Fruit fly (Drosophila melanogaster) whole organism, embryonic: ENCODE measurements around the gene CG15141.

Experiments used
- Bdp1 ChIP-seq: fragments of 200-800 bp; sonication (Bioruptor generic); optimal IDR thresholded peaks from 3 replicates; lab custom pipeline; 2016; ENCODE audit warnings: missing biosample characterization, missing genetic modification characterization
- Blimp-1 ChIP-seq: fragments of 200-800 bp; sonication (Bioruptor generic); optimal IDR thresholded peaks from 3 replicates; lab custom pipeline; 2018; ENCODE audit warnings: missing biosample characterization, missing genetic modification characterization, mild to moderate bottlenecking, moderate library complexity, missing genetic modification reagents
- CG10431 ChIP-seq: fragments of 200-800 bp; sonication (Bioruptor generic); optimal IDR thresholded peaks from 3 replicates; lab custom pipeline; 2018; ENCODE audit warnings: missing biosample characterization, mild to moderate bottlenecking, missing genetic modification characterization
- CG10565 ChIP-seq: fragments of 200-800 bp; sonication (Bioruptor generic); optimal IDR thresholded peaks from 3 replicates; lab custom pipeline; 2016; ENCODE audit warnings: missing biosample characterization, mild to moderate bottlenecking, missing genetic modification characterization
- CG10979 ChIP-seq: fragments of 200-800 bp; sonication (Bioruptor generic); optimal IDR thresholded peaks from 2 replicates; lab custom pipeline; 2018; ENCODE audit warnings: missing biosample characterization, mild to moderate bottlenecking, missing genetic modification characterization, moderate library complexity
- CG11093 ChIP-seq: fragments of 200-800 bp; sonication (Bioruptor generic); IDR thresholded peaks from 3 replicates; pipeline ENCODE4 v1.3.6; 2022; ENCODE audit warnings: missing biosample characterization, missing genetic modification characterization
- CG12236 ChIP-seq: fragments of 200-800 bp; sonication (Bioruptor generic); optimal IDR thresholded peaks from 2 replicates; lab custom pipeline; 2016; ENCODE audit warnings: missing biosample characterization, missing genetic modification characterization
- CG2116 ChIP-seq: fragments of 200-800 bp; sonication (Bioruptor generic); optimal IDR thresholded peaks from 3 replicates; lab custom pipeline; 2018; ENCODE audit warnings: missing biosample characterization, mild to moderate bottlenecking, missing genetic modification characterization
- CG2199 ChIP-seq: fragments of 200-800 bp; sonication (Bioruptor generic); IDR thresholded peaks from 3 replicates; pipeline ENCODE4 v1.3.6; 2022; ENCODE audit warnings: missing biosample characterization, missing genetic modification characterization
- CG31388 ChIP-seq: fragments of 200-800 bp; sonication (Bioruptor generic); optimal IDR thresholded peaks from 2 replicates; lab custom pipeline; 2016; ENCODE audit warnings: missing biosample characterization, missing genetic modification characterization
- CG32767 ChIP-seq: fragments of 200-800 bp; sonication (Bioruptor generic); IDR thresholded peaks from 2 replicates; pipeline ENCODE4 v1.3.6; 2022; ENCODE audit warnings: missing biosample characterization, missing genetic modification characterization
- CG42726 ChIP-seq: fragments of 200-800 bp; sonication (Bioruptor generic); IDR thresholded peaks from 2 replicates; pipeline ENCODE4 v1.3.6; 2022; ENCODE audit warnings: missing biosample characterization, missing genetic modification characterization; ENCODE audit not compliant: partially characterized antibody
- CG4282 ChIP-seq: fragments of 200-800 bp; sonication (Bioruptor generic); optimal IDR thresholded peaks from 2 replicates; lab custom pipeline; 2016; ENCODE audit warnings: missing biosample characterization, missing genetic modification characterization
- CG4360 ChIP-seq: fragments of 200-800 bp; sonication (Bioruptor generic); IDR thresholded peaks from 2 replicates; pipeline ENCODE4 v1.3.6; 2022; ENCODE audit warnings: missing biosample characterization, missing genetic modification characterization
- CG4404 ChIP-seq: fragments of 200-800 bp; sonication (Bioruptor generic); IDR thresholded peaks from 2 replicates; pipeline ENCODE4 v1.3.6; 2022; ENCODE audit warnings: missing biosample characterization, missing genetic modification characterization
- CG4617 ChIP-seq: fragments of 200-800 bp; sonication (Bioruptor generic); optimal IDR thresholded peaks from 3 replicates; lab custom pipeline; 2016; ENCODE audit warnings: missing biosample characterization, missing genetic modification characterization, borderline replicate concordance
- CG6175 ChIP-seq: fragments of 200-800 bp; sonication (Bioruptor generic); IDR thresholded peaks from 3 replicates; pipeline ENCODE4 v1.3.6; 2022; ENCODE audit warnings: missing biosample characterization, missing genetic modification characterization
- CG7987 ChIP-seq: fragments of 200-800 bp; sonication (Bioruptor generic); optimal IDR thresholded peaks from 2 replicates; lab custom pipeline; 2018; ENCODE audit warnings: missing biosample characterization, mild to moderate bottlenecking, missing genetic modification characterization, moderate library complexity
- CG8290 ChIP-seq, 3 experiments: fragments of 200-800 bp; sonication (Bioruptor generic); optimal IDR thresholded peaks; 2 replicates each; lab custom pipeline; 2016 to 2019; ENCODE audit warnings: missing biosample characterization in 3 of 3, missing genetic modification characterization in 3 of 3, mild to moderate bottlenecking in 2 of 3, moderate library complexity in 1 of 3
- CG9437 ChIP-seq: fragments of 200-800 bp; sonication (Bioruptor generic); optimal IDR thresholded peaks from 2 replicates; lab custom pipeline; 2018; ENCODE audit warnings: missing biosample characterization, mild to moderate bottlenecking, missing genetic modification characterization
- CG9817 ChIP-seq: fragments of 200-800 bp; sonication (Bioruptor generic); optimal IDR thresholded peaks from 2 replicates; lab custom pipeline; 2018; ENCODE audit warnings: missing biosample characterization, mild to moderate bottlenecking, missing genetic modification characterization, moderate library complexity
- Dad ChIP-seq: fragments of 200-800 bp; sonication (Bioruptor generic); optimal IDR thresholded peaks from 3 replicates; lab custom pipeline; 2016; ENCODE audit warnings: missing biosample characterization, missing genetic modification characterization
- Drgx ChIP-seq: fragments of 200-800 bp; sonication (Bioruptor generic); IDR thresholded peaks from 2 replicates; pipeline ENCODE4 v1.3.6; 2022; ENCODE audit warnings: missing biosample characterization, missing genetic modification characterization
- Gug ChIP-seq: fragments of 200-800 bp; sonication (Bioruptor generic); IDR thresholded peaks from 4 replicates; pipeline ENCODE4 v1.3.6; 2022; ENCODE audit warnings: missing biosample characterization, missing genetic modification characterization
- Hand ChIP-seq: fragments of 200-800 bp; sonication (Bioruptor generic); optimal IDR thresholded peaks from 2 replicates; lab custom pipeline; 2017; ENCODE audit warnings: mild to moderate bottlenecking, missing biosample characterization, missing genetic modification reagents, missing genetic modification characterization
- Mes4 ChIP-seq: fragments of 200-800 bp; sonication (Bioruptor generic); optimal IDR thresholded peaks from 2 replicates; lab custom pipeline; 2016; ENCODE audit warnings: missing biosample characterization, missing genetic modification characterization
- NC2α ChIP-seq: fragments of 200-800 bp; sonication (Bioruptor generic); optimal IDR thresholded peaks from 2 replicates; lab custom pipeline; 2016; ENCODE audit warnings: missing biosample characterization, missing genetic modification characterization
- Optix ChIP-seq: fragments of 200-800 bp; sonication (Bioruptor generic); IDR thresholded peaks from 3 replicates; pipeline ENCODE4 v1.3.6; 2022; ENCODE audit warnings: missing biosample characterization, missing genetic modification characterization
- Pdp1 ChIP-seq, 2 experiments: fragments of 200-800 bp; sonication (Bioruptor generic); optimal IDR thresholded peaks; 3 replicates each; lab custom pipeline; 2016; ENCODE audit warnings: missing biosample characterization in 2 of 2, missing genetic modification characterization in 2 of 2, mild to moderate bottlenecking in 1 of 2, moderate library complexity in 1 of 2
- Trl ChIP-seq, 3 experiments: fragments of >200 bp in 2 of 3; fragments of 200-800 bp in 1 of 3; sonication (Bioruptor generic) in 1 of 3; optimal IDR thresholded peaks; 2 replicates in 1 of 3; 3 replicates in 2 of 3; lab custom pipeline; 2016 to 2017; ENCODE audit warnings: missing biosample characterization in 1 of 3, missing genetic modification characterization in 1 of 3
- ap ChIP-seq: fragments of 200-800 bp; sonication (Bioruptor generic); IDR thresholded peaks from 2 replicates; pipeline ENCODE4 v1.3.6; 2022; ENCODE audit warnings: missing biosample characterization, missing genetic modification characterization
- ase ChIP-seq: fragments of 200-800 bp; sonication (Bioruptor generic); IDR thresholded peaks from 3 replicates; pipeline ENCODE4 v1.3.6; 2022; ENCODE audit warnings: missing biosample characterization, missing genetic modification characterization
- crp ChIP-seq, 2 experiments: fragments of 200-800 bp; sonication (Bioruptor generic); optimal IDR thresholded peaks; 2 replicates in 1 of 2; 3 replicates in 1 of 2; lab custom pipeline; 2017; ENCODE audit warnings: missing biosample characterization in 2 of 2, missing genetic modification characterization in 2 of 2, mild to moderate bottlenecking in 1 of 2, moderate library complexity in 1 of 2
- dysf ChIP-seq: fragments of 200-800 bp; sonication (Bioruptor generic); IDR thresholded peaks from 3 replicates; pipeline ENCODE4 v1.3.6; 2022; ENCODE audit warnings: missing biosample characterization, missing genetic modification characterization
- fd64A ChIP-seq: fragments of 200-800 bp; sonication (Bioruptor generic); optimal IDR thresholded peaks from 3 replicates; lab custom pipeline; 2018; ENCODE audit warnings: missing biosample characterization, mild to moderate bottlenecking, missing genetic modification characterization
- fd96Cb ChIP-seq: fragments of 200-800 bp; sonication (Bioruptor generic); optimal IDR thresholded peaks from 2 replicates; lab custom pipeline; 2018; ENCODE audit warnings: missing biosample characterization, mild to moderate bottlenecking, missing genetic modification characterization, moderate library complexity
- gem ChIP-seq: fragments of 200-800 bp; sonication (Bioruptor generic); optimal IDR thresholded peaks from 2 replicates; lab custom pipeline; 2019; ENCODE audit warnings: missing biosample characterization, mild to moderate bottlenecking, missing genetic modification characterization, moderate library complexity
- grn ChIP-seq: fragments of 200-800 bp; sonication (Bioruptor generic); optimal IDR thresholded peaks from 3 replicates; lab custom pipeline; 2017; ENCODE audit warnings: missing biosample characterization, missing genetic modification characterization
- kni ChIP-seq: fragments of 200-800 bp; sonication (Bioruptor generic); optimal IDR thresholded peaks from 3 replicates; lab custom pipeline; 2017; ENCODE audit warnings: mild to moderate bottlenecking, missing biosample characterization, missing genetic modification reagents, missing genetic modification characterization
- knrl ChIP-seq: fragments of 200-800 bp; sonication (Bioruptor generic); IDR thresholded peaks from 3 replicates; pipeline ENCODE4 v1.3.6; 2022; ENCODE audit warnings: missing biosample characterization, missing genetic modification characterization; ENCODE audit not compliant: partially characterized antibody
- sug ChIP-seq: fragments of 200-800 bp; optimal IDR thresholded peaks from 2 replicates; lab custom pipeline; 2019; ENCODE audit warnings: missing biosample characterization, mild to moderate bottlenecking, missing genetic modification characterization, moderate library complexity
- zen ChIP-seq: fragments of 200-800 bp; sonication (Bioruptor generic); optimal IDR thresholded peaks from 3 replicates; lab custom pipeline; 2018; ENCODE audit warnings: missing biosample characterization, mild to moderate bottlenecking, missing genetic modification characterization, moderate library complexity

Gene CG15141

DNA sequence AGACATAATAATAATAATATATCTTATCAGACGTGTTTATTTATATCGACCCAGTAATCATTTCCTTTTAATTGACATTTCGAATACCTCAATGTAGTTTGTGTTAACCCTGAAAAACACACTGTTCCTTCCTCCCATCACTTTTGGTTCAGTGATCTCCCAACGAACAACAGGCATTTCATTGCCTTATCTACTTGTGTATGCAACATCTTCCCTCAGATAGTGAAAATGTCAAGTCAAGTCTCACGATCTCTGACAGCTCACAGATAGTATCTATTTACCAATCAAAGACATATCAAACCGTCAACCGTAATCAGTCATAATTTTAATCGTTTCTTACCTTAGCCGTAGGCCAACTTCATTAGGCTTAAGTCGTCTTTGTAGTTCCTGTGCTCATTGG lies 15.5 kb upstream of the CG15141 start:
- TF ChIP-seq grn (GFP tag; lab: Kevin White, UChicago) (peak; percentile 78), CG10565 (GFP tag; lab: Kevin White, UChicago) (no peak)

DNA sequence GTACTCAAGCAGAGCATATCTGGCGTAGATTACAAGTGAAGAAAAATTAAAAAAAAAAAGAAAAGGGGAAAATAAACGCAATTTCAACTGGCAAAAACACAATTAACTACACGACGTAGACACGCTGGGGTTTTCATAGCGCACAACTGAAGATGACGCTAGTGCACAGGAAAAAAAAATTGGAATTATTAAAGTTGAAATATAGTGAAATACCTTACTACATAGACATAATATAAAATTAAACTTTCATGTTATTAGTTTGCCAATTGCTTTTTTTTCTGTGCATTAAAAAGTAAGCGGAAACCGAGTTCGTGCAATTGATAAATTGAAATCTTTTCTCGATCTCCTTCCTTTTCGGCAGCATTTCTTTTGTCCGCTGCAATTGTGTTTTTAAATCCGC lies 13.1 kb upstream of the CG15141 start:
- TF ChIP-seq Dad (GFP tag; lab: Kevin White, UChicago) = no peak
- TF ChIP-seq dysf (GFP tag; lab: Robert Waterston, UW) = 0 out of 3 replicates have a peak, but pooled peaks have one; percentile 24
- no peak for TF ChIP-seq CG4617
- 0 out of 2 replicates have a peak, but pooled peaks have one; percentile 6 for TF ChIP-seq Drgx
- no peak for TF ChIP-seq zen

DNA sequence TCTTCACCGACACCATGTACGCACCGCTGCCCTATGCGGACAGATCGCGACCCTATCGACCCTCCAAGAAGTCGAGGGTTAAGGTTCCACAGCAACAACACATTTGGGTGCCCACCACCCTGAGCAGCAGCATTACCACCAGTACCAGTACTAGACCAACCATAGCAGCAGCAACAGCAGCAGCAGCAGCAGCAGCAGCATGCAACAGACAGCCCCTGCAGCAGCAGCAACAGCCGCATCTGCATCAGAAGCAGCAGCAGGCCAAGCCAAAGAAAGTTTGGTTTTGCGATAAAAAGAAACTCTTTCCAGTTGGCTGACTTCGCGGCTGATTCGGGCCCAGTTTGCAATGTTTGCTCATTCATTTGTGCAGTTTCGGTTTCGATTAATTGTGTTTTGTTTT lies 7.9 kb upstream of the CG15141 start:
- TF ChIP-seq kni (no peak), CG2116 (no peak), CG7987 (GFP tag; lab: Kevin White, UChicago) (no peak), CG2199 (GFP tag; lab: Robert Waterston, UW) (no peak), gem (no peak), ase (GFP tag; lab: Robert Waterston, UW) (no peak), CG11093 (no peak), Hand (GFP tag; lab: Kevin White, UChicago) (no peak), CG6175 (0 out of 3 replicates have a peak, but pooled peaks have one; percentile 12), Optix (GFP tag; lab: Robert Waterston, UW) (0 out of 3 replicates have a peak, but pooled peaks have one; percentile 21), Gug (GFP tag; lab: Robert Waterston, UW) (no peak), sug (tag; lab: Kevin White, UChicago) (no peak), fd96Cb (tag; lab: Kevin White, UChicago) (no peak), ap (GFP tag; lab: Robert Waterston, UW) (no peak), Bdp1 (GFP tag; lab: Kevin White, UChicago) (no peak), CG42726 (no peak)
- TF ChIP-seq, all 482 proteins: peak for 2

DNA sequence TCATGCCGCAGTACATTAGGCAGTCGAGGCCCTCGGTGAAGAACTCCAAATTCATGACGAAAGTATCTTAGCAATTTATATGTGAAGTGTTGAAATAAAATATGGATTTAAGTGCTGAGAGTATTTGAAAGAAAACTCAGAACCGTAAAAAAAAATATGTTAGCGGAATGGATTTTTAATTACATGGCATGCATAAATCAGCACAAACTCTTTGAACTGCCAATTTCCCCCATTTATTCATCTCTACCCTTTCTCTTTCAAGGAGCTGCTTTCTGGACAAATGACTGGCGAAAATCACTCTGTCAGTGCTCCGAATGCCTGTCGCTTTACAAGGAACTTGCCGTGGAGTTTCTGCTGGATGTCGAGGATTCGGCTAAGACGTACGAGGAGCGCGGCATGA lies 2.1 kb downstream of the CG15141 start, which contains the start of gene Rsph9:
Gene Rsph9 (minus strand): TSS at position 101 of the 400 bp plus-strand sequence.
- TF ChIP-seq CG32767 (GFP tag; lab: Robert Waterston, UW) = no peak
- no peak for TF ChIP-seq CG9437 (GFP tag; lab: Kevin White, UChicago)
- TF ChIP-seq Trl (optimal IDR thresholded peaks at IDR 0.05; lab: Kevin White, UChicago) = no peak
- TF ChIP-seq Trl (GFP tag; optimal IDR thresholded peaks at IDR 0.05; lab: Kevin White, UChicago) = no peak
- no peak for TF ChIP-seq crp (GFP tag; optimal IDR thresholded peaks at IDR 0.05; lab: Kevin White, UChicago)
- TF ChIP-seq CG4360 (GFP tag; lab: Robert Waterston, UW) = no peak
- no peak for TF ChIP-seq CG4404 (GFP tag; lab: Robert Waterston, UW)
- no peak for TF ChIP-seq Mes4
- TF ChIP-seq Pdp1 (GFP tag; optimal IDR thresholded peaks at IDR 0.05; lab: Kevin White, UChicago) = no peak
- TF ChIP-seq CG9817 (tag; lab: Kevin White, UChicago) = no peak
- no peak for TF ChIP-seq CG10431 (GFP tag; lab: Kevin White, UChicago)
- no peak for TF ChIP-seq Blimp-1 (GFP tag; lab: Kevin White, UChicago)
- TF ChIP-seq fd64A (GFP tag; lab: Kevin White, UChicago) = no peak
- TF ChIP-seq NC2α (GFP tag; lab: Kevin White, UChicago) = no peak
- no peak for TF ChIP-seq CG31388 (GFP tag; lab: Kevin White, UChicago)
- TF ChIP-seq CG8290 (GFP tag; optimal IDR thresholded peaks at IDR 0.05; lab: Kevin White, UChicago) = no peak
- TF ChIP-seq CG8290 (tag; optimal IDR thresholded peaks at IDR 0.05; lab: Kevin White, UChicago) = no peak
- TF ChIP-seq CG4282 (GFP tag; lab: Kevin White, UChicago) = no peak
- TF ChIP-seq CG10979 (tag; lab: Kevin White, UChicago) = no peak
- TF ChIP-seq CG12236 (GFP tag; lab: Kevin White, UChicago) = no peak
- no peak for TF ChIP-seq knrl (GFP tag; lab: Robert Waterston, UW)
